Fruit fly (Drosophila melanogaster) whole organism, embryonic: ENCODE results near the gene CG4301.

Source experiments
- CG10366 ChIP-seq: fragments of 200-800 bp; sonication (Bioruptor generic); IDR thresholded peaks from 2 replicates; pipeline ENCODE4 v1.3.6; 2022; ENCODE audit warnings: missing biosample characterization, missing genetic modification characterization
- CG10959 ChIP-seq: fragments of 200-800 bp; sonication (Bioruptor generic); IDR thresholded peaks from 2 replicates; pipeline ENCODE4 v1.3.6; 2022; ENCODE audit warnings: missing biosample characterization, missing genetic modification characterization
- CG11398 ChIP-seq: fragments of 200-800 bp; sonication (Bioruptor generic); optimal IDR thresholded peaks from 2 replicates; lab custom pipeline; 2016; ENCODE audit warnings: missing biosample characterization, missing genetic modification characterization
- CG12942 ChIP-seq: fragments of 200-800 bp; sonication (Bioruptor generic); optimal IDR thresholded peaks from 3 replicates; lab custom pipeline; 2016; ENCODE audit warnings: missing biosample characterization, missing genetic modification characterization
- CG14860 ChIP-seq: fragments of 200-800 bp; sonication (Bioruptor generic); IDR thresholded peaks from 3 replicates; pipeline ENCODE4 v1.3.6; 2022; ENCODE audit warnings: missing biosample characterization, missing genetic modification characterization; ENCODE audit not compliant: partially characterized antibody
- CG15269 ChIP-seq: fragments of 200-800 bp; sonication (Bioruptor generic); optimal IDR thresholded peaks from 2 replicates; lab custom pipeline; 2018; ENCODE audit warnings: missing biosample characterization, mild to moderate bottlenecking, missing genetic modification characterization, moderate library complexity
- CG1529 ChIP-seq: fragments of 200-800 bp; sonication (Bioruptor generic); optimal IDR thresholded peaks from 3 replicates; lab custom pipeline; 2018; ENCODE audit warnings: missing biosample characterization, missing genetic modification characterization
- CG1647 ChIP-seq: fragments of 200-800 bp; sonication (Bioruptor generic); optimal IDR thresholded peaks from 3 replicates; lab custom pipeline; 2016; ENCODE audit warnings: missing biosample characterization, missing genetic modification characterization
- CG17361 ChIP-seq: fragments of 200-800 bp; sonication (Bioruptor generic); IDR thresholded peaks from 3 replicates; pipeline ENCODE4 v1.3.6; 2022; ENCODE audit warnings: missing biosample characterization, missing genetic modification characterization
- CG17612 ChIP-seq: fragments of 200-800 bp; sonication (Bioruptor generic); IDR thresholded peaks from 2 replicates; pipeline ENCODE4 v1.3.6; 2022; ENCODE audit warnings: missing biosample characterization, missing genetic modification characterization
- CG2120 ChIP-seq: fragments of 200-800 bp; sonication (Bioruptor generic); optimal IDR thresholded peaks from 3 replicates; lab custom pipeline; 2016; ENCODE audit warnings: missing biosample characterization, missing genetic modification characterization
- CG33213 ChIP-seq: fragments of 200-800 bp; sonication (Bioruptor generic); optimal IDR thresholded peaks from 3 replicates; lab custom pipeline; 2016; ENCODE audit warnings: missing biosample characterization, missing genetic modification characterization
- CG34224 ChIP-seq: fragments of 200-800 bp; sonication (Bioruptor generic); IDR thresholded peaks from 3 replicates; pipeline ENCODE4 v1.3.6; 2022; ENCODE audit warnings: missing biosample characterization, missing genetic modification characterization; ENCODE audit not compliant: partially characterized antibody
- CG34422 ChIP-seq: fragments of 200-800 bp; sonication (Bioruptor generic); IDR thresholded peaks from 3 replicates; pipeline ENCODE4 v1.3.6; 2022; ENCODE audit warnings: missing biosample characterization, missing genetic modification characterization
- CG4820 ChIP-seq: fragments of 200-800 bp; sonication (Bioruptor generic); optimal IDR thresholded peaks from 3 replicates; lab custom pipeline; 2016; ENCODE audit warnings: missing biosample characterization, missing genetic modification characterization
- CG6791 ChIP-seq: fragments of 200-800 bp; sonication (Bioruptor generic); IDR thresholded peaks from 3 replicates; pipeline ENCODE4 v1.3.6; 2022; ENCODE audit warnings: missing biosample characterization, missing genetic modification characterization; ENCODE audit not compliant: partially characterized antibody
- CG7928 ChIP-seq: fragments of 200-800 bp; sonication (Bioruptor generic); optimal IDR thresholded peaks from 2 replicates; lab custom pipeline; 2017; ENCODE audit warnings: missing biosample characterization, mild to moderate bottlenecking, missing genetic modification characterization
- CG8089 ChIP-seq: fragments of 200-800 bp; sonication (Bioruptor generic); optimal IDR thresholded peaks from 3 replicates; lab custom pipeline; 2016; ENCODE audit warnings: missing biosample characterization, missing genetic modification characterization
- CG8281 ChIP-seq: fragments of 200-800 bp; sonication (Bioruptor generic); optimal IDR thresholded peaks from 2 replicates; lab custom pipeline; 2018; ENCODE audit warnings: missing biosample characterization, mild to moderate bottlenecking, missing genetic modification characterization, moderate library complexity
- CG8765 ChIP-seq: fragments of 200-800 bp; sonication (Bioruptor generic); IDR thresholded peaks from 2 replicates; pipeline ENCODE4 v1.3.6; 2022; ENCODE audit warnings: missing biosample characterization, missing genetic modification characterization
- CTCF ChIP-seq: fragments of 200-800 bp; sonication (Bioruptor generic); optimal IDR thresholded peaks from 2 replicates; lab custom pipeline; 2017; ENCODE audit warnings: missing biosample characterization, mild to moderate bottlenecking, missing genetic modification characterization, moderate library complexity
- Dll ChIP-seq: fragments of 200-800 bp; sonication (Bioruptor generic); IDR thresholded peaks from 4 replicates; pipeline ENCODE4 v1.3.6; 2022; ENCODE audit warnings: missing biosample characterization, missing genetic modification characterization; ENCODE audit not compliant: partially characterized antibody
- Dp ChIP-seq: fragments of 200-800 bp; sonication (Bioruptor generic); optimal IDR thresholded peaks from 2 replicates; lab custom pipeline; 2018; ENCODE audit warnings: missing biosample characterization, mild to moderate bottlenecking, missing genetic modification characterization, moderate library complexity
- H2.0 ChIP-seq: fragments of 200-800 bp; sonication (Bioruptor generic); IDR thresholded peaks from 2 replicates; pipeline ENCODE4 v1.3.6; 2022; ENCODE audit warnings: missing biosample characterization, missing genetic modification characterization
- HmgZ ChIP-seq: fragments of 200-800 bp; sonication (Bioruptor generic); optimal IDR thresholded peaks from 2 replicates; lab custom pipeline; 2018; ENCODE audit warnings: missing biosample characterization, mild to moderate bottlenecking, missing genetic modification characterization
- MESR4 ChIP-seq: fragments of 200-800 bp; sonication (Bioruptor generic); optimal IDR thresholded peaks from 2 replicates; lab custom pipeline; 2018; ENCODE audit warnings: missing biosample characterization, mild to moderate bottlenecking, missing genetic modification characterization, moderate library complexity
- Med ChIP-seq: fragments of 200-800 bp; sonication (Bioruptor generic); peaks from one replicate; lab custom pipeline; 2016; ENCODE audit warnings: missing biosample characterization, missing genetic modification characterization, mild to moderate bottlenecking, inconsistent platforms, moderate library complexity
- NFAT ChIP-seq: fragments of 200-800 bp; sonication (Bioruptor generic); IDR thresholded peaks from 2 replicates; pipeline ENCODE4 v1.3.6; 2022; ENCODE audit warnings: missing biosample characterization, missing genetic modification characterization
- Neu2 ChIP-seq: fragments of 200-800 bp; sonication (Bioruptor generic); optimal IDR thresholded peaks from 3 replicates; lab custom pipeline; 2016; ENCODE audit warnings: missing biosample characterization, missing genetic modification characterization, borderline replicate concordance
- Ptx1 ChIP-seq: fragments of 200-800 bp; sonication (Bioruptor generic); IDR thresholded peaks from 2 replicates; pipeline ENCODE4 v1.3.6; 2022; ENCODE audit warnings: missing biosample characterization, missing genetic modification characterization
- Rfx ChIP-seq: fragments of 200-800 bp; sonication (Bioruptor generic); IDR thresholded peaks from 2 replicates; pipeline ENCODE4 v1.3.6; 2022; ENCODE audit warnings: missing biosample characterization, missing genetic modification characterization
- Spps ChIP-seq: fragments of 200-800 bp; sonication (Bioruptor generic); optimal IDR thresholded peaks from 2 replicates; lab custom pipeline; 2018; ENCODE audit warnings: missing biosample characterization, mild to moderate bottlenecking, missing genetic modification characterization
- Xrp1 ChIP-seq: fragments of 200-800 bp; sonication (Bioruptor generic); IDR thresholded peaks from 2 replicates; pipeline ENCODE4 v1.3.6; 2022; ENCODE audit warnings: missing biosample characterization, missing genetic modification characterization
- YL-1 ChIP-seq: fragments of 200-800 bp; sonication (Bioruptor generic); optimal IDR thresholded peaks from 3 replicates; lab custom pipeline; 2017; ENCODE audit warnings: missing biosample characterization, mild to moderate bottlenecking, missing genetic modification characterization
- bab2 ChIP-seq: fragments of 200-800 bp; sonication (Bioruptor generic); optimal IDR thresholded peaks from 2 replicates; lab custom pipeline; 2016; ENCODE audit warnings: missing biosample characterization, missing genetic modification characterization
- br ChIP-seq: fragments of >200 bp; optimal IDR thresholded peaks from 2 replicates; lab custom pipeline; 2017
- chm ChIP-seq: fragments of 200-800 bp; sonication (Bioruptor generic); IDR thresholded peaks from 2 replicates; pipeline ENCODE4 v1.3.6; 2022; ENCODE audit warnings: missing biosample characterization, missing genetic modification characterization
- dysf ChIP-seq: fragments of 200-800 bp; sonication (Bioruptor generic); IDR thresholded peaks from 3 replicates; pipeline ENCODE4 v1.3.6; 2022; ENCODE audit warnings: missing biosample characterization, missing genetic modification characterization
- fd64A ChIP-seq: fragments of 200-800 bp; sonication (Bioruptor generic); optimal IDR thresholded peaks from 3 replicates; lab custom pipeline; 2018; ENCODE audit warnings: missing biosample characterization, mild to moderate bottlenecking, missing genetic modification characterization
- hbn ChIP-seq: fragments of 200-800 bp; sonication (Bioruptor generic); IDR thresholded peaks from 2 replicates; pipeline ENCODE4 v1.3.6; 2022; ENCODE audit warnings: missing biosample characterization, missing genetic modification characterization; ENCODE audit not compliant: partially characterized antibody
- kni ChIP-seq: fragments of 200-800 bp; sonication (Bioruptor generic); optimal IDR thresholded peaks from 3 replicates; lab custom pipeline; 2017; ENCODE audit warnings: mild to moderate bottlenecking, missing biosample characterization, missing genetic modification reagents, missing genetic modification characterization
- lov ChIP-seq, 2 experiments: fragments of 200-800 bp in 1 of 2; fragments of >200 bp in 1 of 2; sonication (Bioruptor generic) in 1 of 2; IDR thresholded peaks in 1 of 2; optimal IDR thresholded peaks in 1 of 2; 2 replicates in 1 of 2; 3 replicates in 1 of 2; pipeline versions ENCODE4 v1.3.6 to Lab custom; 2017 to 2022; ENCODE audit warnings: missing biosample characterization in 1 of 2, missing genetic modification characterization in 1 of 2
- nmo ChIP-seq: fragments of 200-800 bp; sonication (Bioruptor generic); optimal IDR thresholded peaks from 2 replicates; lab custom pipeline; 2018; ENCODE audit warnings: missing biosample characterization, mild to moderate bottlenecking, missing genetic modification characterization, moderate library complexity
- onecut ChIP-seq: fragments of 200-800 bp; sonication (Bioruptor generic); IDR thresholded peaks from 2 replicates; pipeline ENCODE4 v1.3.6; 2022; ENCODE audit warnings: missing biosample characterization, missing genetic modification characterization
- pita ChIP-seq: fragments of 200-800 bp; sonication (Bioruptor generic); optimal IDR thresholded peaks from 2 replicates; lab custom pipeline; 2017; ENCODE audit warnings: missing biosample characterization, mild to moderate bottlenecking, missing genetic modification characterization
- pum ChIP-seq: fragments of 200-800 bp; sonication (Bioruptor generic); optimal IDR thresholded peaks from 2 replicates; lab custom pipeline; 2016; ENCODE audit warnings: missing biosample characterization, missing genetic modification characterization
- pzg ChIP-seq: fragments of 200-800 bp; sonication (Bioruptor generic); optimal IDR thresholded peaks from 3 replicates; lab custom pipeline; 2018; ENCODE audit warnings: missing biosample characterization, mild to moderate bottlenecking, missing genetic modification characterization, moderate library complexity
- ro ChIP-seq: fragments of 200-800 bp; sonication (Bioruptor generic); IDR thresholded peaks from 2 replicates; pipeline ENCODE4 v1.3.6; 2022; ENCODE audit warnings: missing biosample characterization, missing genetic modification characterization
- sc ChIP-seq, 3 experiments: fragments of >200 bp in 2 of 3; fragments of 200-800 bp in 1 of 3; sonication (Bioruptor generic) in 1 of 3; optimal IDR thresholded peaks; 2 replicates in 2 of 3; 3 replicates in 1 of 3; lab custom pipeline; 2017; ENCODE audit warnings: mild to moderate bottlenecking in 1 of 3, missing biosample characterization in 1 of 3, missing genetic modification characterization in 1 of 3, missing genetic modification reagents in 1 of 3
- zf30C ChIP-seq: fragments of 200-800 bp; sonication (Bioruptor generic); optimal IDR thresholded peaks from 3 replicates; lab custom pipeline; 2018; ENCODE audit warnings: missing biosample characterization, mild to moderate bottlenecking, missing genetic modification characterization
- zfh2 ChIP-seq: fragments of 200-800 bp; sonication (Bioruptor generic); optimal IDR thresholded peaks from 2 replicates; lab custom pipeline; 2016; ENCODE audit warnings: missing biosample characterization, missing genetic modification characterization

CG4301 gene

DNA sequence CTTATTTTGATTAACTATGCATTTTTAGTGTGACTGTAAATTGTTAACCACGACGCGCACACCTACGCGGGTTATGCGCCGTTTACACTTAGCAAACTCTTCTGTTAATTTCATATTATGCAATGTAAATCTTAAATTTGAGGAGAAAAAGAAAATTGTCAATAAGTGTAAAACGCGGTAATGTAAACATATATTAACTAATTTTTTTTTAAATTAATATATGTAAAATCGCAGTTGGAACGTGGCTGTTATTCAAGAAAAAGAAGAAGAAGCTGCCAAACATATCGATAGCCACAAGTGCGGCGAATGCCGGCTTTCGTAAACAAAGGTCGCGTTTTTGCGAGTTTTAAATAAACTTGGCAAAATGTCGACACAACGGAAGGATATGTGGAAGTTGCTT is 13.9 kb upstream of the CG4301 start, which contains the start of the genes TH1 and mei-41 (continued):
- peak; percentile 75 for TF ChIP-seq Spps (tag; lab: Kevin White, UChicago)
- peak; percentile 91 for TF ChIP-seq CG10366 (GFP tag; lab: Robert Waterston, UW)
- TF ChIP-seq hbn (GFP tag; lab: Robert Waterston, UW): no peak
- peak; percentile 93 for TF ChIP-seq NFAT
- TF ChIP-seq Med (GFP tag; lab: Kevin White, UChicago): peak; percentile 91
- TF ChIP-seq CG8281: no peak
- TF ChIP-seq CG7928 (GFP tag; lab: Kevin White, UChicago): no peak
- TF ChIP-seq H2.0 (GFP tag; lab: Robert Waterston, UW): peak; percentile 94
- 0 out of 3 replicates have a peak, but pooled peaks have one; percentile 21 for TF ChIP-seq CG14860 (GFP tag; lab: Robert Waterston, UW)
- TF ChIP-seq Dp (GFP tag; lab: Kevin White, UChicago): peak; percentile 52
- TF ChIP-seq CG12942: peak; percentile 82
- TF ChIP-seq Xrp1 (GFP tag; lab: Robert Waterston, UW): peak; percentile 96
- no peak for TF ChIP-seq CG34224 (GFP tag; lab: Robert Waterston, UW)
- no peak for TF ChIP-seq pita (GFP tag; lab: Kevin White, UChicago)
- TF ChIP-seq CG17361 (GFP tag; lab: Robert Waterston, UW): no peak; the same call in 2 of the 3 replicates
- TF ChIP-seq ro (GFP tag; lab: Robert Waterston, UW): peak; percentile 91
- TF ChIP-seq br (lab: Kevin White, UChicago): no peak
- peak; percentile 90 for TF ChIP-seq CG15269
- TF ChIP-seq pzg: peak; percentile 46
- no peak for TF ChIP-seq MESR4
- no peak for TF ChIP-seq CG6791 (GFP tag; lab: Robert Waterston, UW)
- peak; percentile 96 for TF ChIP-seq dysf (GFP tag; lab: Robert Waterston, UW)
- peak; percentile 90 for TF ChIP-seq chm (GFP tag; lab: Robert Waterston, UW)
- TF ChIP-seq CG10959 (GFP tag; lab: Robert Waterston, UW): peak; percentile 93
- TF ChIP-seq CG1647 (GFP tag; lab: Kevin White, UChicago): peak; percentile 23
- peak; percentile 60 for TF ChIP-seq bab2 (GFP tag; lab: Kevin White, UChicago)
- TF ChIP-seq CG1529 (GFP tag; lab: Kevin White, UChicago): no peak
- TF ChIP-seq pum (GFP tag; lab: Kevin White, UChicago): peak; percentile 54
- peak; percentile 97 for TF ChIP-seq Ptx1 (GFP tag; lab: Robert Waterston, UW)
- TF ChIP-seq sc (optimal IDR thresholded peaks at IDR 0.05; lab: Kevin White, UChicago): no peak
- peak; percentile 74 for TF ChIP-seq sc (GFP tag; optimal IDR thresholded peaks at IDR 0.05; lab: Kevin White, UChicago)
- TF ChIP-seq onecut (GFP tag; lab: Robert Waterston, UW): peak; percentile 76
- TF ChIP-seq CG2120 (GFP tag; lab: Kevin White, UChicago): peak; percentile 80
- TF ChIP-seq Neu2 (GFP tag; lab: Kevin White, UChicago): no peak
- TF ChIP-seq CG33213 (GFP tag; lab: Kevin White, UChicago): no peak
- peak; percentile 58; the same call in 3 of the 4 replicates for TF ChIP-seq Dll
- TF ChIP-seq zf30C (GFP tag; lab: Kevin White, UChicago): no peak
- TF ChIP-seq Rfx: peak; percentile 97
- no peak for TF ChIP-seq CG11398 (GFP tag; lab: Kevin White, UChicago)
- no peak for TF ChIP-seq lov (optimal IDR thresholded peaks at IDR 0.05; lab: Kevin White, UChicago)
- peak; percentile 89 for TF ChIP-seq lov (GFP tag; IDR thresholded peaks at IDR 0.05; lab: Robert Waterston, UW)
- peak; percentile 6 for TF ChIP-seq CTCF (GFP tag; lab: Kevin White, UChicago)
- peak; percentile 60 for TF ChIP-seq zfh2 (GFP tag; lab: Kevin White, UChicago)
- peak; percentile 96 for TF ChIP-seq nmo
- peak; percentile 82 for TF ChIP-seq CG4820
- peak; percentile 85 for TF ChIP-seq CG17612 (GFP tag; lab: Robert Waterston, UW)
- peak; percentile 39 for TF ChIP-seq CG8089 (GFP tag; lab: Kevin White, UChicago)
- peak; percentile 98 for TF ChIP-seq CG34422 (GFP tag; lab: Robert Waterston, UW)
- peak; percentile 79 for TF ChIP-seq HmgZ (tag; lab: Kevin White, UChicago)
- TF ChIP-seq kni (GFP tag; lab: Kevin White, UChicago): no peak
- TF ChIP-seq CG8765: peak; percentile 93
- peak; percentile 75 for TF ChIP-seq YL-1 (GFP tag; lab: Kevin White, UChicago)
- TF ChIP-seq fd64A (GFP tag; lab: Kevin White, UChicago): no peak
